Worm (Caenorhabditis elegans) whole organism, young adult: ENCODE measurements around the gene nhr-206.
A peak's percentile ranks its signal among the peaks of the same experiment; 100 is the strongest.

Experiments used
- B0035.1 ChIP-seq: sonication (generic microtip); optimal IDR thresholded peaks from 2 replicates; lab custom pipeline; 2016; ENCODE audit warnings: missing genetic modification characterization, mild to moderate bottlenecking, missing compliant biosample characterization, missing genotype, missing genetic modification reagents
- B0261.1 ChIP-seq: sonication (generic microtip); optimal IDR thresholded peaks from 2 replicates; lab custom pipeline; 2016; ENCODE audit warnings: mild to moderate bottlenecking, missing genetic modification characterization, moderate library complexity, missing compliant biosample characterization
- F10E7.11 ChIP-seq: sonication (generic microtip); optimal IDR thresholded peaks from 2 replicates; lab custom pipeline; 2017; ENCODE audit warnings: mild to moderate bottlenecking, missing genetic modification characterization, moderate library complexity, missing compliant biosample characterization
- F23B12.7 ChIP-seq: sonication (generic microtip); optimal IDR thresholded peaks from 2 replicates; lab custom pipeline; 2017; ENCODE audit warnings: missing genetic modification characterization, mild to moderate bottlenecking, missing compliant biosample characterization, antibody characterized with exemption, moderate library complexity; ENCODE audit not compliant: insufficient read depth
- F33H1.4 ChIP-seq: fragments of 200-800 bp; sonication (Bioruptor generic); IDR thresholded peaks from 2 replicates; pipeline ENCODE4 v1.3.6; 2022; ENCODE audit warnings: missing genetic modification reagents, missing genetic modification characterization, missing compliant biosample characterization
- F49E8.2 ChIP-seq: sonication (generic microtip); optimal IDR thresholded peaks from 3 replicates; lab custom pipeline; 2017; ENCODE audit warnings: missing genetic modification characterization, mild to moderate bottlenecking, missing compliant biosample characterization, antibody characterized with exemption, moderate library complexity; ENCODE audit not compliant: insufficient read depth
- F52B5.7 ChIP-seq: sonication (generic microtip); optimal IDR thresholded peaks from 2 replicates; lab custom pipeline; 2016; ENCODE audit warnings: mild to moderate bottlenecking, missing genetic modification characterization, missing compliant biosample characterization
- K11D2.4 ChIP-seq: fragments of 200-800 bp; sonication (Bioruptor generic); IDR thresholded peaks from 2 replicates; pipeline ENCODE4 v1.3.6; 2022; ENCODE audit warnings: missing genetic modification reagents, missing genetic modification characterization, missing compliant biosample characterization
- K12H6.12 ChIP-seq: fragments of 200-800 bp; sonication (Bioruptor generic); optimal IDR thresholded peaks from 2 replicates; lab custom pipeline; 2018; ENCODE audit warnings: mild to moderate bottlenecking, missing genetic modification characterization, missing compliant biosample characterization
- T07F8.4 ChIP-seq: sonication (generic microtip); optimal IDR thresholded peaks from 2 replicates; lab custom pipeline; 2016; ENCODE audit warnings: mild to moderate bottlenecking, missing genetic modification characterization, moderate library complexity, missing compliant biosample characterization
- ZK185.1 ChIP-seq: sonication (generic microtip); optimal IDR thresholded peaks from 2 replicates; lab custom pipeline; 2016; ENCODE audit warnings: mild to moderate bottlenecking, missing genetic modification characterization, missing compliant biosample characterization; ENCODE audit not compliant: poor library complexity, severe bottlenecking
- aptf-2 ChIP-seq: fragments of 200-800 bp; sonication (Bioruptor generic); conservative IDR thresholded peaks from 2 replicates; pipeline ENCODE4 v1.3.6; 2022; ENCODE audit warnings: missing genetic modification reagents, missing genetic modification characterization, missing compliant biosample characterization
- attf-5 ChIP-seq: fragments of 200-800 bp; sonication (Bioruptor generic); optimal IDR thresholded peaks from 2 replicates; lab custom pipeline; 2018; ENCODE audit warnings: mild to moderate bottlenecking, missing genetic modification characterization, missing compliant biosample characterization
- attf-6 ChIP-seq: fragments of 200-800 bp; sonication (Bioruptor generic); IDR thresholded peaks from 2 replicates; pipeline ENCODE4 v1.3.6; 2022; ENCODE audit warnings: missing genetic modification reagents, missing genetic modification characterization, missing compliant biosample characterization
- bed-1 ChIP-seq: fragments of 200-800 bp; sonication (Bioruptor generic); IDR thresholded peaks from 2 replicates; pipeline ENCODE4 v1.3.6; 2022; ENCODE audit warnings: missing genetic modification reagents, missing genetic modification characterization, missing compliant biosample characterization
- cebp-1 ChIP-seq, 2 experiments: fragments of 200-800 bp in 1 of 2; sonication (Bioruptor generic) in 1 of 2; sonication (generic microtip) in 1 of 2; IDR thresholded peaks in 1 of 2; optimal IDR thresholded peaks in 1 of 2; 2 replicates each; pipeline versions ENCODE4 v1.3.6 to Lab custom; 2017 to 2022; ENCODE audit warnings: missing compliant biosample characterization in 2 of 2, missing genetic modification characterization in 2 of 2, mild to moderate bottlenecking in 1 of 2, missing genetic modification reagents in 1 of 2, moderate library complexity in 1 of 2
- dox-1 ChIP-seq: fragments of 200-800 bp; sonication (Bioruptor generic); IDR thresholded peaks from 2 replicates; pipeline ENCODE4 v1.3.6; 2022; ENCODE audit warnings: missing genetic modification reagents, missing genetic modification characterization, missing compliant biosample characterization
- dpff-1 ChIP-seq: sonication (generic microtip); optimal IDR thresholded peaks from 2 replicates; lab custom pipeline; 2017; ENCODE audit warnings: mild to moderate bottlenecking, missing genetic modification characterization, missing compliant biosample characterization
- dpl-1 ChIP-seq: fragments of 150-350 bp; optimal IDR thresholded peaks from 2 replicates; lab custom pipeline; 2014; ENCODE audit warnings: missing biosample characterization, missing genetic modification reagents, missing genetic modification characterization
- egl-18 ChIP-seq: fragments of 200-800 bp; sonication (Bioruptor generic); IDR thresholded peaks from 2 replicates; pipeline ENCODE4 v1.3.6; 2022; ENCODE audit warnings: missing genetic modification reagents, missing genetic modification characterization, missing compliant biosample characterization
- ekl-4 ChIP-seq: fragments of 200-800 bp; sonication (Bioruptor generic); IDR thresholded peaks from 2 replicates; pipeline ENCODE4 v1.3.6; 2022; ENCODE audit warnings: missing genetic modification reagents, missing genetic modification characterization, missing compliant biosample characterization
- hmg-1.2 ChIP-seq: fragments of 200-800 bp; sonication (Bioruptor generic); IDR thresholded peaks from 2 replicates; pipeline ENCODE4 v1.3.6; 2022; ENCODE audit warnings: missing genetic modification reagents, missing genetic modification characterization, missing compliant biosample characterization
- hsf-1 ChIP-seq: fragments of 200-800 bp; sonication (Bioruptor generic); IDR thresholded peaks from 2 replicates; pipeline ENCODE4 v1.3.6; 2022; ENCODE audit warnings: missing genetic modification reagents, missing genetic modification characterization, missing compliant biosample characterization
- lag-1 ChIP-seq: fragments of 200-800 bp; sonication (Bioruptor generic); IDR thresholded peaks from 2 replicates; pipeline ENCODE4 v1.3.6; 2022; ENCODE audit warnings: missing genetic modification reagents, missing genetic modification characterization, missing compliant biosample characterization
- lin-35 ChIP-seq, 3 experiments: fragments of 150-350 bp in 2 of 3; sonication (generic microtip) in 1 of 3; optimal IDR thresholded peaks; 2 replicates each; lab custom pipeline; 2014 to 2018; ENCODE audit warnings: missing biosample characterization in 3 of 3, missing genetic modification characterization in 3 of 3, missing genetic modification reagents in 3 of 3
- lin-54 ChIP-seq: fragments of 200-800 bp; sonication (Bioruptor generic); optimal IDR thresholded peaks from 2 replicates; lab custom pipeline; 2018; ENCODE audit warnings: mild to moderate bottlenecking, missing genetic modification characterization, missing compliant biosample characterization
- lir-1 ChIP-seq: fragments of 200-800 bp; sonication (Bioruptor generic); conservative IDR thresholded peaks from 2 replicates; pipeline ENCODE4 v1.3.6; 2022; ENCODE audit warnings: missing genetic modification reagents, missing genetic modification characterization, missing compliant biosample characterization
- lsl-1 ChIP-seq: fragments of 200-800 bp; sonication (Bioruptor generic); optimal IDR thresholded peaks from 2 replicates; lab custom pipeline; 2018; ENCODE audit warnings: mild to moderate bottlenecking, missing genetic modification characterization, moderate library complexity, missing compliant biosample characterization
- madf-3 ChIP-seq: fragments of 200-800 bp; sonication (Bioruptor generic); IDR thresholded peaks from 2 replicates; pipeline ENCODE4 v1.3.6; 2022; ENCODE audit warnings: missing genetic modification reagents, missing genetic modification characterization, missing compliant biosample characterization
- madf-6 ChIP-seq: fragments of 200-800 bp; sonication (Bioruptor generic); IDR thresholded peaks from 2 replicates; pipeline ENCODE4 v1.3.6; 2022; ENCODE audit warnings: missing genetic modification reagents, missing genetic modification characterization, missing compliant biosample characterization
- mes-4 ChIP-seq: sonication (generic microtip); optimal IDR thresholded peaks from 2 replicates; lab custom pipeline; 2016; ENCODE audit warnings: missing genotype, missing genetic modification characterization, missing compliant biosample characterization
- nfya-2 ChIP-seq: fragments of 200-800 bp; sonication (Bioruptor generic); IDR thresholded peaks from 2 replicates; pipeline ENCODE4 v1.3.6; 2022; ENCODE audit warnings: missing genetic modification reagents, missing genetic modification characterization, missing compliant biosample characterization
- nfyb-1 ChIP-seq: fragments of 200-800 bp; sonication (Bioruptor generic); IDR thresholded peaks from 2 replicates; pipeline ENCODE4 v1.3.6; 2022; ENCODE audit warnings: missing genetic modification reagents, missing genetic modification characterization, missing compliant biosample characterization
- nhr-80 ChIP-seq: sonication (generic microtip); optimal IDR thresholded peaks from 2 replicates; lab custom pipeline; 2016; ENCODE audit warnings: missing genetic modification characterization, missing compliant biosample characterization
- nhr-90 ChIP-seq: sonication (generic microtip); optimal IDR thresholded peaks from 2 replicates; lab custom pipeline; 2016; ENCODE audit warnings: missing genotype, mild to moderate bottlenecking, missing genetic modification characterization, missing compliant biosample characterization
- pbrm-1 ChIP-seq: fragments of 200-800 bp; sonication (Bioruptor generic); IDR thresholded peaks from 2 replicates; pipeline ENCODE4 v1.3.6; 2022; ENCODE audit warnings: missing genetic modification reagents, missing genetic modification characterization, missing compliant biosample characterization
- snpc-3.4 ChIP-seq: sonication (generic microtip); optimal IDR thresholded peaks from 2 replicates; lab custom pipeline; 2017; ENCODE audit warnings: missing genetic modification characterization, mild to moderate bottlenecking, missing compliant biosample characterization, antibody characterized with exemption, moderate library complexity, missing genotype, missing genetic modification reagents
- snpc-4 ChIP-seq, 5 experiments: fragments of 150-350 bp in 1 of 5; sonication (generic microtip) in 4 of 5; optimal IDR thresholded peaks; 2 replicates each; lab custom pipeline; 2014 to 2018; ENCODE audit warnings: missing genetic modification characterization in 5 of 5, missing biosample characterization in 3 of 5, antibody characterized with exemption in 2 of 5, mild to moderate bottlenecking in 2 of 5, missing compliant biosample characterization in 2 of 5, missing genotype in 2 of 5, moderate library complexity in 2 of 5, missing genetic modification reagents in 1 of 5
- sptf-2 ChIP-seq: fragments of 200-800 bp; sonication (Bioruptor generic); optimal IDR thresholded peaks from 2 replicates; lab custom pipeline; 2018; ENCODE audit warnings: mild to moderate bottlenecking, missing genetic modification characterization, missing compliant biosample characterization
- tbp1 ChIP-seq: fragments of 200-800 bp; sonication (Bioruptor generic); optimal IDR thresholded peaks from 2 replicates; lab custom pipeline; 2018; ENCODE audit warnings: mild to moderate bottlenecking, missing genetic modification characterization, missing compliant biosample characterization
- tlf-1 ChIP-seq: fragments of 200-800 bp; sonication (Bioruptor generic); optimal IDR thresholded peaks from 2 replicates; lab custom pipeline; 2018; ENCODE audit warnings: mild to moderate bottlenecking, missing genetic modification characterization, missing compliant biosample characterization
- unc-62 ChIP-seq: fragments of 150-350 bp; optimal IDR thresholded peaks from 2 replicates; lab custom pipeline; 2014; ENCODE audit warnings: missing biosample characterization, missing genetic modification reagents, missing genetic modification characterization
- zfh-2 ChIP-seq: fragments of 200-800 bp; sonication (Bioruptor generic); conservative IDR thresholded peaks from 2 replicates; pipeline ENCODE4 v1.3.6; 2022; ENCODE audit warnings: missing genetic modification reagents, missing genetic modification characterization, missing compliant biosample characterization
- ztf-6 ChIP-seq: fragments of 200-800 bp; sonication (Bioruptor generic); IDR thresholded peaks from 2 replicates; pipeline ENCODE4 v1.3.6; 2022; ENCODE audit warnings: missing genetic modification reagents, missing genetic modification characterization, missing compliant biosample characterization

The nhr-206 gene

DNA sequence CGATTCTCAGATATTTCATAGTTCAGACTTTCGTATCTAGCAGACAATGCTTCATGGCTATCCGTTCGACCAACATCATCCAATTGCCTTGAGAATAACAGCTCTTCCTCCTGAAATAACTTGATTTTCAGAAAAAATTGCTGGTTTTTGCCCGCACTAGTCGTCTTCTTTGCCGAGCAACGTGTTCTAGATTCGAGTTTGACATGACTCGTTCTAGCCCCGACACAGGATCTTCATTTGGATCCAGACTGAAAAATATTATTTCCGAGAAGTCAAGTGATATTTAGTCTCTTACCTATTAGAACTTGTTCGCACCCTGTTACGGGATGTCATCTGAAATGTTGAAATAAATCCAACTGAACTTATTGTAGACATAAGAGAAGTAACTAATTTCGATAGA, 28.8 kb upstream of the nhr-206 start, which contains the start of gene clh-6 (continued):
- TF ChIP-seq T07F8.4 (no peak), snpc-3.4 (peak; percentile 51), F10E7.11 (no peak), lir-1 (no peak), aptf-2 (GFP tag; lab: Robert Waterston, UW) (no peak), dpff-1 (tag; lab: Kevin White, UChicago) (no peak), zfh-2 (GFP tag; lab: Robert Waterston, UW) (no peak), attf-6 (GFP tag; lab: Robert Waterston, UW) (0 out of 2 replicates have a peak, but pooled peaks have one; percentile 29), ztf-6 (no peak), lin-35 (GFP tag; optimal IDR thresholded peaks at IDR 0.05; lab: Kevin White, UChicago) (peak in 1 of 3 experiments; percentile 49), bed-1 (GFP tag; lab: Robert Waterston, UW) (no peak), B0035.1 (tag; lab: Kevin White, UChicago) (peak; percentile 12), hsf-1 (GFP tag; lab: Robert Waterston, UW) (peak; percentile 51; the same call in 1 of the 2 replicates), sptf-2 (GFP tag; lab: Kevin White, UChicago) (no peak), ekl-4 (0 out of 2 replicates have a peak, but pooled peaks have one; percentile 40), lag-1 (no peak), unc-62 (GFP tag; lab: Kevin White, UChicago) (no peak), nhr-90 (tag; lab: Kevin White, UChicago) (no peak), mes-4 (tag; lab: Kevin White, UChicago) (no peak), madf-3 (GFP tag; lab: Robert Waterston, UW) (no peak), egl-18 (GFP tag; lab: Robert Waterston, UW) (no peak), F49E8.2 (peak; percentile 12), K12H6.12 (tag; lab: Kevin White, UChicago) (no peak)
- TF ChIP-seq, all 124 proteins: peak for 16

DNA sequence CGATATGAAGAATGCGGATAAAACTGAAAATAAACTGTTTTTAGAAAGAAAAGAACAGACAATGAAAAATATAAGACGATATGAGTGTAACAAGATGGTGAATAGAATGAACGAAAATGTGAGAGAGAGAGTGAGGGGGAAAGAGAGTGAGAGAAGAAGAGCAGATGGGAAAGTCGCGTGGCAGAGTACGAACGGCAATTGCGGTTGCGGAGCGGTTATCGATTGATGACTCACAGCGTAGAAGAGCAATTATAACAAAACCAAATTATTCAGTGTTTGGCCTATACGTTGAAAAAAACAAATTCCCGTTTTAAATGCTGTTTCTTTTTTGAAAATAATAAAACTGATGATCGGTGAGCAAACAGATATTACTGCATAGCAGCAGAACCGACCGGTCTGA, 26.4 kb upstream of the nhr-206 start, which contains the start of gene pqn-53:
Gene pqn-53, minus strand, starts transcription at position 23 of the 400 bp plus-strand sequence.
- TF ChIP-seq nfya-2 (GFP tag; lab: Robert Waterston, UW) (no peak), tbp1 (GFP tag; lab: Kevin White, UChicago) (no peak), attf-5 (GFP tag; lab: Kevin White, UChicago) (peak; percentile 21), madf-3 (GFP tag; lab: Robert Waterston, UW) (0 out of 2 replicates have a peak, but pooled peaks have one; percentile 48), nhr-80 (tag; lab: Kevin White, UChicago) (peak; percentile 12), B0261.1 (tag; lab: Kevin White, UChicago) (no peak), lin-54 (peak; percentile 23), ZK185.1 (tag; lab: Kevin White, UChicago) (peak; percentile 8), attf-6 (GFP tag; lab: Robert Waterston, UW) (0 out of 2 replicates have a peak, but pooled peaks have one; percentile 31), nfyb-1 (GFP tag; lab: Robert Waterston, UW) (no peak), ekl-4 (0 out of 2 replicates have a peak, but pooled peaks have one; percentile 31), madf-6 (GFP tag; lab: Robert Waterston, UW) (0 out of 2 replicates have a peak, but pooled peaks have one; percentile 26), snpc-3.4 (no peak), cebp-1 (GFP tag; IDR thresholded peaks at IDR 0.05; lab: Robert Waterston, UW) (no peak), cebp-1 (tag; optimal IDR thresholded peaks at IDR 0.05; lab: Kevin White, UChicago) (peak; percentile 36), hmg-1.2 (GFP tag; lab: Robert Waterston, UW) (peak; percentile 26; the same call in 1 of the 2 replicates)
- TF ChIP-seq, all 124 proteins: peak for 10

DNA sequence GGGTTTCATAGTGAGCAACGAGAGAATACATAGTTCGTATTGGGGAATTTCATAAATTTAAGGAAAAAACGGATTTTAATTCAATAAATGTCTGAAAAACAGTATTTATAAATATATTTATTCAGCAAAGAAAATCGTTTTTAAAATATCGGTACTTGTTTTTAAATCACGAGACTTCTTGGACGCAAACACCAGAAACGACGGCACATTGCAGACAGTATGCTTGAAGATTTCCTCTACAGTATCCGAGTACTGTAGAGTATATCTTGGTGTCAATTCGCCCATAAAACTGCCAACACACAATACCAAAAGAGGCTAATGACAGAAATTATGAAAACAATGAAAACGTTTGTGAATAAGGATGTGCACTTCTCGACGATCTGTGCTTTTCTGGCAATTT, 25.9 kb upstream of the nhr-206 start:
- peak; percentile 29; the same call in 1 of the 2 replicates for TF ChIP-seq dox-1 (GFP tag; lab: Robert Waterston, UW)
- TF ChIP-seq dpl-1 (GFP tag; lab: Kevin White, UChicago) = peak; percentile 20
- no peak for TF ChIP-seq snpc-4 (GFP tag; optimal IDR thresholded peaks at IDR 0.05; lab: Kevin White, UChicago)
- TF ChIP-seq snpc-4 (tag; optimal IDR thresholded peaks at IDR 0.05; lab: Kevin White, UChicago) = peak in 1 of 4 experiments; percentile 49
- 0 out of 2 replicates have a peak, but pooled peaks have one; percentile 15 for TF ChIP-seq F33H1.4
- TF ChIP-seq F52B5.7 = no peak
- TF ChIP-seq snpc-3.4 = peak; percentile 24
- TF ChIP-seq lsl-1 (GFP tag; lab: Kevin White, UChicago) = peak; percentile 86
- 0 out of 2 replicates have a peak, but pooled peaks have one; percentile 37 for TF ChIP-seq pbrm-1 (GFP tag; lab: Robert Waterston, UW)
- TF ChIP-seq tlf-1 = no peak
- TF ChIP-seq F23B12.7 = peak; percentile 64
- TF ChIP-seq nfyb-1 (GFP tag; lab: Robert Waterston, UW) = no peak
- 0 out of 2 replicates have a peak, but pooled peaks have one; percentile 18 for TF ChIP-seq K11D2.4 (GFP tag; lab: Robert Waterston, UW)
